Worm (Caenorhabditis elegans): ENCODE measurements around the gene frpr-6.

Gene frpr-6

DNA sequence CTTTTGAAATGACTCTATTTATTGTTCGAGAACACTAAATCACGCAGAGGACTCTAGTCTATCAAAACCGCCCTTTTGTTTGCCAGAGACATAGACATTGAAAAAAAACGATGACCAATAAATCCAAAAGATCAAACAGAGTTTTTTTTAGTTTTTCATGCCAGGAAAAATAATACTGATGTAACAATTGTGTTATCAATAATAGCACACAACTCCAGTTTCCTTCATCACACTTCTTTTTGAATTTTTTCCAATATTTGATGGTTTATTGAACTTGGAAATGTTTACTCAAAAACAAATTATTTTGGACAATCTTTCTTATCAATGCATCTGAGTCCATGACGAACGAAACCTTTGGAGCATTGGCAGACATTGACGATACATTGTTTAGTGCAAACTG, 47.0 kb downstream of the frpr-6 start, which contains the start of gene C25E10.8:
C25E10.8 (minus strand) TSS at position 101 of the 400 bp plus-strand sequence.
- TF ChIP-seq zfh-2 (GFP tag; conservative IDR thresholded peaks at IDR 0.05) (no peak), bed-2 (GFP tag; IDR thresholded peaks at IDR 0.05) (no peak), nfya-2 (GFP tag; IDR thresholded peaks at IDR 0.05) (no peak), Y79H2A.3 (GFP tag; conservative IDR thresholded peaks at IDR 0.05) (no peak), fkh-3 (tag; optimal IDR thresholded peaks at IDR 0.05) (no peak)

DNA sequence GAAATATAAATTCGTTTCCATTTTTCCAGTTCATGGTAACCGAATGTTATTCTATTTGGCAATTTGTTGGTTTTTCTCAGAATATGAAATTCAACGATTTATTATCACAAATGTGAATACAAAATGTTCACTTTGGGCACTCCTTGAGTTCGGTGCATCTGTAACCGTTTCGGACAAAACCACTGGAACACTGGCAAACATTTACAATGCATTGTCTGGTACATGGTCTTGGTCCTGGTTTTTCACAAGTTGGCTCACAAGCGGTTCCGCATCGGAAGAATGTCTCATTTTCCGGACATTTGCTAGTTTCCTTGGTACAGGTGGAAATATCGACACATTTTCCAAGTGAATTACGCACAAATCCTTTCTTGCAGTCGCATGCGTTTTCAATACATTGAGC, 47.7 kb downstream of the frpr-6 start:
- TF ChIP-seq ZK185.1 (tag; optimal IDR thresholded peaks at IDR 0.05; ENCODE audit: poor library complexity, severe bottlenecking) (no peak), tbx-9 (tag; optimal IDR thresholded peaks at IDR 0.05; ENCODE audit: borderline replicate concordance) (no peak)

ce11 chrV:9051100-9051499, 49.9 kb downstream of the frpr-6 start, which contains the start of gene C25E10.7:
TSS of gene C25E10.7 (minus strand) at chrV:9051200.
- no peak for TF ChIP-seq zim-3 (tag; optimal IDR thresholded peaks at IDR 0.05)
- TF ChIP-seq Y53F4B.3 (GFP tag; IDR thresholded peaks at IDR 0.05): no peak
- no peak for TF ChIP-seq sea-2 (GFP tag; IDR thresholded peaks at IDR 0.05)
- no peak for TF ChIP-seq aptf-3 (GFP tag; IDR thresholded peaks at IDR 0.05)
- no peak for TF ChIP-seq mel-28 (tag; optimal IDR thresholded peaks at IDR 0.05; ENCODE audit: borderline replicate concordance)
- TF ChIP-seq athp-1 (tag; optimal IDR thresholded peaks at IDR 0.05): no peak
- no peak for TF ChIP-seq bed-1 (GFP tag; IDR thresholded peaks at IDR 0.05)
- TF ChIP-seq sptf-2 (GFP tag; optimal IDR thresholded peaks at IDR 0.05): no peak
- TF ChIP-seq ztf-25 (GFP tag; IDR thresholded peaks at IDR 0.05): no peak
- TF ChIP-seq nhr-90 (tag; optimal IDR thresholded peaks at IDR 0.05): no peak
- no peak for TF ChIP-seq F55B11.4 (tag; optimal IDR thresholded peaks at IDR 0.05; ENCODE audit: borderline replicate concordance, insufficient read depth)
- TF ChIP-seq ccch-3 (GFP tag; optimal IDR thresholded peaks at IDR 0.05): no peak
